Fruit fly (Drosophila melanogaster): Measurements from ENCODE around the gene Chsy.

Chsy gene

DNA sequence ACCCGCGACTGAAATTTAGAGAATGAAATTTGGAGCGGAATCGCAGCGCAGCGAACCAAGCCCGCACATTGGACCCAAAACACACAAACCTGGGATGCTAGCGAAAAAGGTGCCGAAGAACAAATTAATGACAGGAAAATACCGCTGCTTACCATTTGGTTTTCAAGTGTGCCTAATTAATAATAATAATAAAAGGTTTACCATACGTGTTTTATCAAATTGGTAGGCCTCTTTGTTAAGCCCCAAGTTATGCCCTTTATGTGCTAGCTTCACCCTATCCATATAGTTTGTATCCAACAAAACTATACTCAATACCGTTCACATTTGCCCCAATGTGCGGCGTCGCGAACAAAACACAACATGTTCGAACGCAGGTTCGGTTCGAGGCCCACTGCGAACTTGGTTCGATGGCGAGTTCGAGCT, 39.1 kb downstream of the Chsy start, which contains the start of gene Ac13E (continued):
- TF ChIP-seq ac (GFP tag; optimal IDR thresholded peaks at IDR 0.05) (peak; percentile 71), pan (optimal IDR thresholded peaks at IDR 0.05) (no peak), pan (GFP tag; optimal IDR thresholded peaks at IDR 0.05 in 1 of 2, IDR thresholded peaks at IDR 0.05 in 1 of 2) (peak in 1 of 2 experiments; percentile 87), Stat92E (GFP tag; optimal IDR thresholded peaks at IDR 0.05) (peak in 1 of 3 experiments; percentile 74), Fer2 (tag; optimal IDR thresholded peaks at IDR 0.05) (peak; percentile 70), chm (GFP tag; IDR thresholded peaks at IDR 0.05) (peak; percentile 47; the same call in 1 of the 2 replicates), nerfin-2 (GFP tag; IDR thresholded peaks at IDR 0.05; ENCODE audit: partially characterized antibody) (peak; percentile 72), tap (tag; optimal IDR thresholded peaks at IDR 0.05) (peak; percentile 79), CG4360 (GFP tag; IDR thresholded peaks at IDR 0.05) (0 out of 2 replicates have a peak, but pooled peaks have one; percentile 44), Ets65A (GFP tag) (peak; percentile 94), vnd (GFP tag; IDR thresholded peaks at IDR 0.05; ENCODE audit: partially characterized antibody) (peak; percentile 72), CG17912 (GFP tag; optimal IDR thresholded peaks at IDR 0.05) (peak; percentile 8), gt (GFP tag; IDR thresholded peaks at IDR 0.05) (0 out of 2 replicates have a peak, but pooled peaks have one; percentile 30), ind (GFP tag; optimal IDR thresholded peaks at IDR 0.05) (peak; percentile 88), Max (GFP tag; optimal IDR thresholded peaks at IDR 0.05) (peak; percentile 82), CG6272 (GFP tag; IDR thresholded peaks at IDR 0.05) (peak; percentile 85), p53 (GFP tag; optimal IDR thresholded peaks at IDR 0.05) (peak; percentile 20), CG31224 (GFP tag; IDR thresholded peaks at IDR 0.05) (peak; percentile 77), CG13775 (GFP tag; optimal IDR thresholded peaks at IDR 0.05) (peak; percentile 90), CG7372 (GFP tag; IDR thresholded peaks at IDR 0.05) (peak; percentile 89), CG17568 (GFP tag; optimal IDR thresholded peaks at IDR 0.05) (peak; percentile 84), exex (tag; optimal IDR thresholded peaks at IDR 0.05) (peak; percentile 56), slou (GFP tag; optimal IDR thresholded peaks at IDR 0.05) (peak; percentile 78), CG7839 (tag; optimal IDR thresholded peaks at IDR 0.05) (peak; percentile 94), CG7357 (GFP tag; IDR thresholded peaks at IDR 0.05) (peak; percentile 81), Spps (tag; optimal IDR thresholded peaks at IDR 0.05) (peak; percentile 83), CG10366 (GFP tag; IDR thresholded peaks at IDR 0.05) (peak; percentile 82), CG10654 (GFP tag; optimal IDR thresholded peaks at IDR 0.05) (peak; percentile 77), HmgZ (tag; optimal IDR thresholded peaks at IDR 0.05) (peak; percentile 90), CG18262 (tag; optimal IDR thresholded peaks at IDR 0.05) (peak; percentile 93), CG7963 (GFP tag; IDR thresholded peaks at IDR 0.05; ENCODE audit: partially characterized antibody) (peak; percentile 56; the same call in 2 of the 3 replicates), ap (GFP tag; IDR thresholded peaks at IDR 0.05) (peak; percentile 65), Dip2 (GFP tag; IDR thresholded peaks at IDR 0.05) (no peak), bsh (GFP tag; optimal IDR thresholded peaks at IDR 0.05) (peak; percentile 89 to 90), NC2β (GFP tag; optimal IDR thresholded peaks at IDR 0.05) (peak; percentile 79), HLH3B (GFP tag; IDR thresholded peaks at IDR 0.05) (peak; percentile 85), pros (GFP tag; optimal IDR thresholded peaks at IDR 0.05) (peak; percentile 44), zf30C (GFP tag; optimal IDR thresholded peaks at IDR 0.05) (no peak), pnt (GFP tag; optimal IDR thresholded peaks at IDR 0.05) (peak; percentile 76), Lim3 (GFP tag; IDR thresholded peaks at IDR 0.05) (peak; percentile 37; the same call in 1 of the 2 replicates), onecut (GFP tag; IDR thresholded peaks at IDR 0.05) (peak; percentile 80), Doc2 (GFP tag; IDR thresholded peaks at IDR 0.05) (peak; percentile 58; the same call in 1 of the 2 replicates), sqz (GFP tag; optimal IDR thresholded peaks at IDR 0.05) (peak; percentile 79), Awh (GFP tag; IDR thresholded peaks at IDR 0.05) (peak; percentile 80), Atf6 (GFP tag; IDR thresholded peaks at IDR 0.05) (peak; percentile 86; the same call in 1 of the 2 replicates), Doc3 (GFP tag; IDR thresholded peaks at IDR 0.05; ENCODE audit: partially characterized antibody) (peak; percentile 41; the same call in 1 of the 3 replicates), CG10565 (GFP tag; optimal IDR thresholded peaks at IDR 0.05) (peak; percentile 61), Dip3 (GFP tag; optimal IDR thresholded peaks at IDR 0.05) (peak; percentile 80), Gsc (GFP tag; IDR thresholded peaks at IDR 0.05) (peak; percentile 59), toy (GFP tag; IDR thresholded peaks at IDR 0.05) (peak; percentile 59; the same call in 1 of the 2 replicates)

Measured in whole organism, embryonic.